Worm (Caenorhabditis elegans) whole organism, L2 larva: ENCODE data around the gene ttc-4.
"Not testable (repeated sequence)": the region's sequence is repeated elsewhere in the genome, so short reads cannot be mapped to it uniquely, and the experiment has no call there.

Source experiments
- F13H6.1 ChIP-seq: sonication (generic microtip); optimal IDR thresholded peaks from 2 replicates; lab custom pipeline; 2016; ENCODE audit warnings: missing genetic modification characterization, missing compliant biosample characterization
- R02D3.7 ChIP-seq: fragments of 150-350 bp; optimal IDR thresholded peaks from 2 replicates; lab custom pipeline; 2014; ENCODE audit warnings: missing biosample characterization, missing genetic modification characterization
- alr-1 ChIP-seq: fragments of 150-350 bp; optimal IDR thresholded peaks from 2 replicates; lab custom pipeline; 2014; ENCODE audit warnings: missing biosample characterization, missing genetic modification characterization
- ama-1 ChIP-seq: fragments of 150-350 bp; optimal IDR thresholded peaks from 2 replicates; lab custom pipeline; 2018; ENCODE audit warnings: inconsistent platforms
- ceh-16 ChIP-seq: fragments of 150-350 bp; optimal IDR thresholded peaks from 2 replicates; lab custom pipeline; 2014; ENCODE audit warnings: missing biosample characterization, missing genetic modification characterization
- crh-2 ChIP-seq: sonication (generic microtip); optimal IDR thresholded peaks from 2 replicates; lab custom pipeline; 2017; ENCODE audit warnings: missing biosample characterization, missing genetic modification characterization
- dmd-4 ChIP-seq: sonication (generic microtip); optimal IDR thresholded peaks from 2 replicates; lab custom pipeline; 2017; ENCODE audit warnings: missing biosample characterization, missing genetic modification characterization
- elt-1 ChIP-seq: fragments of 150-350 bp; optimal IDR thresholded peaks from 2 replicates; lab custom pipeline; 2014; ENCODE audit warnings: missing biosample characterization, missing genetic modification characterization
- elt-3 ChIP-seq: sonication (generic microtip); optimal IDR thresholded peaks from 2 replicates; lab custom pipeline; 2017; ENCODE audit warnings: missing biosample characterization, missing genetic modification characterization
- fos-1 ChIP-seq: fragments of 150-350 bp; optimal IDR thresholded peaks from 2 replicates; lab custom pipeline; 2014; ENCODE audit warnings: missing biosample characterization, missing genetic modification characterization
- gmeb-1 ChIP-seq: fragments of 150-350 bp; optimal IDR thresholded peaks from 2 replicates; lab custom pipeline; 2014; ENCODE audit warnings: missing biosample characterization, missing genetic modification characterization
- lin-11 ChIP-seq: fragments of 150-350 bp; sonication (generic microtip); optimal IDR thresholded peaks from 2 replicates; lab custom pipeline; 2014; ENCODE audit warnings: missing biosample characterization, missing genetic modification characterization, inconsistent platforms, mixed read lengths
- lsy-2 ChIP-seq, 2 experiments: fragments of 150-350 bp in 1 of 2; sonication (generic microtip) in 1 of 2; optimal IDR thresholded peaks; 2 replicates each; lab custom pipeline; 2014 to 2017; ENCODE audit warnings: missing biosample characterization in 2 of 2, missing genetic modification characterization in 2 of 2
- mab-5 ChIP-seq: fragments of 150-350 bp; optimal IDR thresholded peaks from 2 replicates; lab custom pipeline; 2014; ENCODE audit warnings: missing biosample characterization, missing genetic modification characterization
- mbf-1 ChIP-seq: sonication (generic microtip); optimal IDR thresholded peaks from 2 replicates; lab custom pipeline; 2017; ENCODE audit warnings: missing biosample characterization, missing genetic modification characterization
- mdl-1 ChIP-seq, 2 experiments: fragments of 150-350 bp in 1 of 2; sonication (generic microtip) in 1 of 2; optimal IDR thresholded peaks; 2 replicates each; lab custom pipeline; 2017; ENCODE audit warnings: missing biosample characterization in 2 of 2, missing genetic modification characterization in 2 of 2
- nhr-129 ChIP-seq: fragments of 150-350 bp; optimal IDR thresholded peaks from 2 replicates; lab custom pipeline; 2014; ENCODE audit warnings: missing biosample characterization, missing genetic modification characterization
- nhr-21 ChIP-seq: fragments of 150-350 bp; optimal IDR thresholded peaks from 2 replicates; lab custom pipeline; 2014; ENCODE audit warnings: missing biosample characterization, missing genetic modification characterization
- nhr-23 ChIP-seq: fragments of 150-350 bp; optimal IDR thresholded peaks from 2 replicates; lab custom pipeline; 2014; ENCODE audit warnings: missing biosample characterization, missing genetic modification reagents, missing genetic modification characterization
- nhr-25 ChIP-seq: fragments of 150-350 bp; sonication (generic microtip); optimal IDR thresholded peaks from 3 replicates; lab custom pipeline; 2014; ENCODE audit warnings: missing biosample characterization, missing genetic modification characterization
- nhr-77 ChIP-seq: fragments of 150-350 bp; optimal IDR thresholded peaks from 2 replicates; lab custom pipeline; 2014; ENCODE audit warnings: missing biosample characterization, missing genetic modification characterization
- peb-1 ChIP-seq: fragments of 150-350 bp; optimal IDR thresholded peaks from 2 replicates; lab custom pipeline; 2014; ENCODE audit warnings: missing biosample characterization, missing genetic modification characterization
- sem-4 ChIP-seq: fragments of 150-350 bp; optimal IDR thresholded peaks from 2 replicates; lab custom pipeline; 2014; ENCODE audit warnings: missing biosample characterization, missing genetic modification reagents, missing genetic modification characterization
- sma-9 ChIP-seq, 2 experiments: fragments of 150-350 bp in 1 of 2; sonication (generic microtip) in 1 of 2; optimal IDR thresholded peaks; 2 replicates each; lab custom pipeline; 2014 to 2016; ENCODE audit warnings: missing genetic modification characterization in 2 of 2, mild to moderate bottlenecking in 1 of 2, missing biosample characterization in 1 of 2, missing compliant biosample characterization in 1 of 2, missing genetic modification reagents in 1 of 2, moderate library complexity in 1 of 2
- unc-39 ChIP-seq: fragments of 150-350 bp; optimal IDR thresholded peaks from 2 replicates; lab custom pipeline; 2014; ENCODE audit warnings: missing biosample characterization, missing genetic modification characterization
- unc-55 ChIP-seq: fragments of 150-350 bp; sonication (generic microtip); optimal IDR thresholded peaks from 3 replicates; lab custom pipeline; 2014; ENCODE audit warnings: missing biosample characterization, missing genetic modification reagents, missing genetic modification characterization
- unc-62 ChIP-seq: fragments of 150-350 bp; optimal IDR thresholded peaks from 2 replicates; lab custom pipeline; 2014; ENCODE audit warnings: missing biosample characterization, missing genetic modification reagents, missing genetic modification characterization
- ztf-1 ChIP-seq: fragments of 200-800 bp; sonication (Bioruptor generic); conservative IDR thresholded peaks from 2 replicates; pipeline ENCODE4 v1.3.6; 2022; ENCODE audit warnings: missing genetic modification characterization, missing compliant biosample characterization
- ztf-11 ChIP-seq: sonication (generic microtip); optimal IDR thresholded peaks from 2 replicates; lab custom pipeline; 2017; ENCODE audit warnings: missing biosample characterization, missing genetic modification characterization
- ztf-4 ChIP-seq: fragments of 150-350 bp; optimal IDR thresholded peaks from 2 replicates; lab custom pipeline; 2014; ENCODE audit warnings: missing biosample characterization, missing genetic modification characterization

ttc-4 gene

DNA sequence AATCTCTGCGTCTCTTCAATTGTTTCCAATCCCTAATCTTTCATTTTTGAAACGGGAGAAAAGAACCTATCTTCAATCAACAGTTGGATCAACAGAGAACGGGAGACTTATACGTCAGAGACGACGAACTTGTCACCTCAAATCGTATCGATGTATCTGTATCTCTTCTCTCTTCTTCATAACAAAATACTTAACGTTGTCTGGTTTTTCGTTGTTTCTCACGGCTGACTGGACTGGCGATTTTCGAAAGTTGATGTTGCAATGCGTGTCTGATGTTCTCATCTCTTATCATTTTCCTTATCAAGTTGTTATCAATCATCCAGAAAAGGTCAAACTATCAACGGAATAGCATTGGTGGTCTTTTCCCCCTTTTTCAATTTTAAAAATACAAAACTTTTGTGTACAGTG, 11.0 kb downstream of the ttc-4 start (continued):
- TF ChIP-seq mab-5 = no peak
- TF ChIP-seq unc-62 (GFP tag; lab: Kevin White, UChicago) = no peak
- peak in 1 of 2 experiments; percentile 51 for TF ChIP-seq lsy-2 (tag; optimal IDR thresholded peaks at IDR 0.05; lab: Kevin White, UChicago)
- no peak for TF ChIP-seq elt-1
- TF ChIP-seq ceh-16 = peak; percentile 20
- no peak for TF ChIP-seq unc-39 (tag; lab: Kevin White, UChicago)
- peak; percentile 86 for TF ChIP-seq fos-1 (tag; lab: Kevin White, UChicago)
- no peak for TF ChIP-seq ztf-1 (GFP tag; lab: Robert Waterston, UW)
- TF ChIP-seq ztf-4 (tag; lab: Kevin White, UChicago) = no peak
- peak; percentile 79 for TF ChIP-seq nhr-129
- peak; percentile 61 for TF ChIP-seq gmeb-1 (tag; lab: Kevin White, UChicago)
- TF ChIP-seq elt-3 (tag; lab: Kevin White, UChicago) = no peak
- peak; percentile 64 for TF ChIP-seq sem-4 (tag; lab: Kevin White, UChicago)

DNA sequence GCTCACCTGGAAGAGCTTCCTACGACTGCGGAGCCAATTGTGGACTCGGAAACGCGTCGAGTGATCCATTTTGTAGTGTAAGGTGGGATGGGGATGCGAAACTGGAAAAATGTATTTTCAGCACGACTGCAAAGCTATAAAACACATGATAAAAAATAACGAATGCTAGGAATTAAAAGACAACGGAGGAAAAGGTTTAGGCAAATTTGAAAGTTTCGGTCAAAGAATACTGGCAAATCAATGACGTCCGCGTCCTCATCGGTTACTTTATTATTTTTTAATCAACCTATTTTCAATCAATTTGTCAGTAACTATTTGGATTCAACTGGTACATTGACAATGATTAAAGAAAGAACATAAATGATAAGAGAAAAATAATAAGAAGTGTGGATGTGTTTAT, 13.2 kb downstream of the ttc-4 start, which contains the start of gene C17G10.7:
Gene C17G10.7, minus strand, starts transcription at position 101 of the 400 bp plus-strand sequence.
- no peak for TF ChIP-seq peb-1 (tag; lab: Kevin White, UChicago)
- no peak for TF ChIP-seq lsy-2 (tag; optimal IDR thresholded peaks at IDR 0.05; lab: Kevin White, UChicago)
- TF ChIP-seq sma-9 (GFP tag; optimal IDR thresholded peaks at IDR 0.05; lab: Kevin White, UChicago) = no peak
- TF ChIP-seq sma-9 (tag; optimal IDR thresholded peaks at IDR 0.05; lab: Kevin White, UChicago) = no peak
- no peak for TF ChIP-seq lin-11 (tag; lab: Kevin White, UChicago)
- no peak for TF ChIP-seq nhr-21 (tag; lab: Kevin White, UChicago)
- TF ChIP-seq nhr-77 (tag; lab: Kevin White, UChicago) = no peak
- TF ChIP-seq R02D3.7 (tag; lab: Kevin White, UChicago) = no peak
- no peak for TF ChIP-seq crh-2 (tag; lab: Kevin White, UChicago)
- TF ChIP-seq elt-3 (tag; lab: Kevin White, UChicago) = no peak
- no peak for TF ChIP-seq F13H6.1 (tag; lab: Kevin White, UChicago)
- no peak for TF ChIP-seq nhr-25 (tag; lab: Kevin White, UChicago)
- TF ChIP-seq mab-5 = no peak
- no peak for TF ChIP-seq dmd-4 (tag; lab: Kevin White, UChicago)

DNA sequence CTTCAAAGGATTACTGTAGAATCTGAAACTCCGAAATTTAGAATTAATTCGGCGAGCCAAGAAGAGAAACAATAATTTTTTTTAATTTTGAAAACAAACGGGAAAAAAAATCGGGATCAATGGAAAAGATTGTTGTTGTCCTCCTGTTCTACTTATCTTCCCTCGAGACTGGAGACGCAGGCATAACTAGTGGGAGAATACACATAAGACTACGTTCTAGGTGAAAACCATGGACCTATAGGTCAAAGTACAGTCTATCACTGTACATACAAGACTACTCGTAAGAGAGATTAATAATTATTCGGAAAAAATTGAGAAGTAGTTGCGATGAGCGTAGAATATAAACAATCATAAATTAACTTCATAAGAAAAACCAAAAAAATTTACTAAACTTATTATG, 24.8 kb downstream of the ttc-4 start, which contains the start of gene dhs-6:
Gene dhs-6, minus strand, starts transcription at position 22 of the 400 bp plus-strand sequence.
- no peak for TF ChIP-seq ama-1 (lab: Kevin White, UChicago)
- peak; percentile 13 for TF ChIP-seq fos-1 (tag; lab: Kevin White, UChicago)
- TF ChIP-seq sma-9 (GFP tag; optimal IDR thresholded peaks at IDR 0.05; lab: Kevin White, UChicago) = peak; percentile 32
- TF ChIP-seq sma-9 (tag; optimal IDR thresholded peaks at IDR 0.05; lab: Kevin White, UChicago) = no peak

DNA sequence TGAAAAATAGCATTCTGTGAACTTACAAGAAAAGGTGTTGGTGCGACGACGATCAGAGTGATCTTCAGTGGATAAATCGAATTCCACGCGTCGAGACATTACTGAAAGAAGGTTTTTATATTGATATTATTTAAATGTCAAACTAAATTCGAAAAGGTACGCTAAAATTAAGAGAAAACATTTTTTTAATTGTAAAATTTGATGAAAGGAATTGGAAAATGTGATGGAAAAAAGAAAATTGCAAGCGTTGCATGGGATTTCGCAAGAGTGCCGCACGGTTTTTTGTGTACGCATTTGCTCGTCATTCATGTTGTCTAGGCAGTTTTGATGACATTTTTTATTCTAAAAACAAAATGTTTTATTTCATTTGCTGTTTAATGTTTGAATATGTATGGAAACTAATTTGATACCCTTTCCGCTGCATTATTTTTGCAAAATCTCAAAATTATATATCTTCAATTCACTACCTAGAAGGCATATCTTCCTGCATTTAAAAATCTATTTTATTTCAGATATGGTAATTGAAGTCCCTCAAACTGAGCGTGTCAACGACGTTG, 27.9 kb downstream of the ttc-4 start, which contains the start of the genes eif-3.L and npl-4.2:
Gene eif-3.L, minus strand, starts transcription at position 101 of the 557 bp plus-strand sequence.
Gene npl-4.2, plus strand, starts transcription at position 507 of the 557 bp plus-strand sequence.
- TF ChIP-seq mbf-1; alr-1 (tag; lab: Kevin White, UChicago); nhr-25 (tag; lab: Kevin White, UChicago): not testable (repeated sequence)
- TF ChIP-seq, all 48 proteins: peak for 0; not testable (repeated sequence) for 48

DNA sequence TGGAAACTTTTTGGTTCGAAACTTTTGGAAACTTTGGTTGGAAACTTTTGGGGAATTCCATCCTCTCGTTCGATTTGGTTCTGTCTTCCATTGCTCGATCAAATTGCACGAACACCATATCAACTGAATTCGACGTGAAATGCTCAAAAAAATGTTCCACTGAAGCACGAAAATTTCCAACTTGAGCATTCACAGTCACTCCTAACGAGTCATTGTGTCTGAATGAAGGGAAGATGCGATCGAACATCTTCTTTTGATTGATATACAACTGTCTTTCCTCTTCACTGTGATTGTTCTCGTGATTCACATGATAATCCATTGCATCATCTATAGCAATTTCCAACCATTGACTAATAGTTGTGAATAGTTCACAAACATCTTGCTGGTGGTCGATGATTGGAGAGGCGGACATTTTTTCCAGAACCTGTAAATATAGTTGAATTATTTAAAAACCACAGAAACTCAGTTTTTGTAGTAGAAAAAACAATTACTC, 33.9 kb downstream of the ttc-4 start, which contains the start of gene F59E12.15:
Gene F59E12.15, minus strand, starts transcription at position 51 of the 493 bp plus-strand sequence.
- TF ChIP-seq mab-5 (no peak), unc-55 (GFP tag; lab: Kevin White, UChicago) (no peak), ama-1 (lab: Kevin White, UChicago) (no peak), ztf-11 (no peak), nhr-129 (peak; percentile 93), nhr-23 (tag; lab: Kevin White, UChicago) (no peak), mdl-1 (tag; optimal IDR thresholded peaks at IDR 0.05; lab: Kevin White, UChicago) (no peak)
